Worm (Caenorhabditis elegans) whole organism, midembryonic: ENCODE results near the gene T21C9.11.

Experiments used
- T22C8.4 ChIP-seq: fragments of 200-800 bp; sonication (Bioruptor generic); IDR thresholded peaks from 2 replicates; pipeline ENCODE4 v1.3.6; 2022; ENCODE audit warnings: missing genetic modification characterization, missing compliant biosample characterization
- cog-1 ChIP-seq: sonication (generic microtip); optimal IDR thresholded peaks from 2 replicates; lab custom pipeline; 2016; ENCODE audit warnings: missing genetic modification characterization, missing compliant biosample characterization
- flt-1 ChIP-seq: fragments of 200-800 bp; sonication (Bioruptor generic); IDR thresholded peaks from 2 replicates; pipeline ENCODE4 v1.3.6; 2022; ENCODE audit warnings: missing genetic modification characterization, missing compliant biosample characterization
- klf-2 ChIP-seq: fragments of 200-800 bp; sonication (Bioruptor generic); conservative IDR thresholded peaks from 2 replicates; pipeline ENCODE4 v1.3.6; 2022; ENCODE audit warnings: missing genetic modification reagents, missing genetic modification characterization, missing compliant biosample characterization
- med-1 ChIP-seq: sonication (generic microtip); optimal IDR thresholded peaks from 2 replicates; lab custom pipeline; 2017; ENCODE audit warnings: missing genetic modification characterization, mild to moderate bottlenecking, missing compliant biosample characterization, antibody characterized with exemption, missing genetic modification reagents; ENCODE audit not compliant: insufficient read depth
- ref-1 ChIP-seq: fragments of 200-800 bp; sonication (Bioruptor generic); conservative IDR thresholded peaks from 2 replicates; pipeline ENCODE4 v1.3.6; 2022; ENCODE audit warnings: missing genetic modification reagents, missing genetic modification characterization, missing compliant biosample characterization
- tab-1 ChIP-seq: fragments of 200-800 bp; sonication (Bioruptor generic); IDR thresholded peaks from 2 replicates; pipeline ENCODE4 v1.3.6; 2022; ENCODE audit warnings: missing genetic modification characterization, missing compliant biosample characterization
- ztf-23 ChIP-seq: fragments of 200-800 bp; sonication (Bioruptor generic); IDR thresholded peaks from 2 replicates; pipeline ENCODE4 v1.3.6; 2022; ENCODE audit warnings: missing genetic modification reagents, missing genetic modification characterization, missing compliant biosample characterization
- ztf-29 ChIP-seq: fragments of 200-800 bp; sonication (Bioruptor generic); IDR thresholded peaks from 2 replicates; pipeline ENCODE4 v1.3.6; 2022; ENCODE audit warnings: missing genetic modification reagents, missing genetic modification characterization, missing compliant biosample characterization

T21C9.11 gene

ce11 chrV:10557094-10557493 lies 37.6 kb downstream of the T21C9.11 start:
- TF ChIP-seq klf-2 (no peak), med-1 (GFP tag; lab: Kevin White, UChicago) (no peak), tab-1 (GFP tag; lab: Robert Waterston, UW) (no peak), ztf-29 (GFP tag; lab: Robert Waterston, UW) (no peak), cog-1 (tag; lab: Kevin White, UChicago) (no peak)

ce11 chrV:10556362-10556761 lies 38.3 kb downstream of the T21C9.11 start:
- TF ChIP-seq ref-1 (GFP tag; lab: Robert Waterston, UW) = no peak
- no peak for TF ChIP-seq tab-1 (GFP tag; lab: Robert Waterston, UW)
- TF ChIP-seq med-1 (GFP tag; lab: Kevin White, UChicago) = no peak
- no peak for TF ChIP-seq klf-2

ce11 chrV:10555239-10555638 lies 39.5 kb downstream of the T21C9.11 start, which contains the start of gene F32G8.3:
TSS of gene F32G8.3 (minus strand) at chrV:10555339.
- no peak for TF ChIP-seq ztf-23 (GFP tag; lab: Robert Waterston, UW)
- TF ChIP-seq ztf-29 (GFP tag; lab: Robert Waterston, UW) = no peak
- no peak for TF ChIP-seq cog-1 (tag; lab: Kevin White, UChicago)
- TF ChIP-seq tab-1 (GFP tag; lab: Robert Waterston, UW) = no peak
- no peak for TF ChIP-seq med-1 (GFP tag; lab: Kevin White, UChicago)
- no peak for TF ChIP-seq klf-2

- TF ChIP-seq klf-2 = no peak
- TF ChIP-seq tab-1 (GFP tag; lab: Robert Waterston, UW) = no peak
- no peak for TF ChIP-seq ztf-29 (GFP tag; lab: Robert Waterston, UW)
Measured at ce11 chrV:10549717-10550116, 45.0 kb downstream of the T21C9.11 start, which contains the start of gene F32G8.2. TSS of gene F32G8.2 (plus strand) at chrV:10550017.

- no peak for TF ChIP-seq cog-1 (tag; lab: Kevin White, UChicago)
Measured at ce11 chrV:10548981-10549380, 45.7 kb downstream of the T21C9.11 start, which contains the start of gene srd-34. TSS of gene srd-34 (minus strand) at chrV:10549081.

ce11 chrV:10546749-10547148 lies 48.0 kb downstream of the T21C9.11 start, which contains the start of gene F25D1.5:
TSS of gene F25D1.5 (minus strand) at chrV:10546783.
- TF ChIP-seq klf-2 (no peak), cog-1 (tag; lab: Kevin White, UChicago) (no peak), ref-1 (GFP tag; lab: Robert Waterston, UW) (no peak), ztf-29 (GFP tag; lab: Robert Waterston, UW) (no peak), med-1 (GFP tag; lab: Kevin White, UChicago) (no peak), flt-1 (GFP tag; lab: Robert Waterston, UW) (no peak), tab-1 (GFP tag; lab: Robert Waterston, UW) (no peak), T22C8.4 (no peak), ztf-23 (GFP tag; lab: Robert Waterston, UW) (no peak)
